Fruit fly (Drosophila melanogaster): ENCODE results near the gene CG33764.

The CG33764 gene

DNA sequence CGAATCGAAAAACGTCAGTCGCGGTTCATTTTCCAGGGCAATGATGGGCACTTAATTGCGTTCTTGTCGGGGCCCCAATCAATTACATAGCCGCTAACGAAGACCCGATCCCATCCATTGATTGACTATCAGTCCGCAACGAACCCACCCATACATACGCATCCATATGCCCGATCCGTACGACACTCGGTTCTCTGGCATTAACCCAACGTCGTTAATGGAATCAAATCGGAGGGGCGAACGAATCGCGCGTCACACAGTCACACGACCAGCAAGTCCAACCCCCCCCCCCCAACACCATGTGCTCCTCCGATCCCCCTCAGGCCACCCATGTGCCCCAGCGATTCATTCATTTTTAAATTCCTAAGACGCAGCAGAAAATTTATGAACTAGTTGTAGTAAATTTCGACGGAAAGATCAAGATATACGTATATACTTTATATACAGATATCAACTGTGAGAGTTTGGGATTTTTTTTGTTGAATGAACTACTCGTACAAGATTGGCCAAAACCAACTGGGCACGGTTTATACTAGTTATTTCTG is 46.0 kb downstream of the CG33764 start (continued):
- TF ChIP-seq Drgx (GFP tag; IDR thresholded peaks at IDR 0.05) (peak; percentile 38; the same call in 1 of the 2 replicates), GATAe (GFP tag; conservative IDR thresholded peaks at IDR 0.05) (no peak), CG31365 (tag; optimal IDR thresholded peaks at IDR 0.05) (no peak), CG14667 (GFP tag; IDR thresholded peaks at IDR 0.05) (no peak), gfzf (GFP tag; optimal IDR thresholded peaks at IDR 0.05) (no peak), Dbx (GFP tag; IDR thresholded peaks at IDR 0.05) (no peak), CG10267 (tag; optimal IDR thresholded peaks at IDR 0.05) (no peak), CG7839 (tag; optimal IDR thresholded peaks at IDR 0.05) (no peak), B-H2 (GFP tag; optimal IDR thresholded peaks at IDR 0.05) (peak; percentile 40), YL-1 (GFP tag; optimal IDR thresholded peaks at IDR 0.05) (no peak), CG13287 (GFP tag; IDR thresholded peaks at IDR 0.05; ENCODE audit: partially characterized antibody) (no peak), fd96Cb (tag; optimal IDR thresholded peaks at IDR 0.05) (no peak), Hr78 (GFP tag; optimal IDR thresholded peaks at IDR 0.05) (peak in 1 of 2 experiments; percentile 82), CG8478 (optimal IDR thresholded peaks at IDR 0.05) (no peak), MESR4 (GFP tag; optimal IDR thresholded peaks at IDR 0.05) (no peak), CG11456 (GFP tag; IDR thresholded peaks at IDR 0.05) (no peak), CG8765 (GFP tag; IDR thresholded peaks at IDR 0.05) (no peak), trem (tag; optimal IDR thresholded peaks at IDR 0.05) (no peak), CG13123 (GFP tag; optimal IDR thresholded peaks at IDR 0.05) (no peak), Bgb (GFP tag; IDR thresholded peaks at IDR 0.05; ENCODE audit: partially characterized antibody) (no peak; the same call in 1 of the 2 replicates), Hey (tag; optimal IDR thresholded peaks at IDR 0.05) (peak; percentile 17), hbn (GFP tag; IDR thresholded peaks at IDR 0.05; ENCODE audit: partially characterized antibody) (no peak), Hmr (GFP tag; optimal IDR thresholded peaks at IDR 0.05) (peak; percentile 34), CG10959 (GFP tag; IDR thresholded peaks at IDR 0.05) (no peak), TFAM (GFP tag; optimal IDR thresholded peaks at IDR 0.05) (no peak), sens (GFP tag) (no peak), pum (GFP tag; optimal IDR thresholded peaks at IDR 0.05) (no peak), CG4404 (GFP tag; IDR thresholded peaks at IDR 0.05) (no peak), ttk (GFP tag; IDR thresholded peaks at IDR 0.05) (0 out of 2 replicates have a peak, but pooled peaks have one; percentile 26), CG12236 (GFP tag; optimal IDR thresholded peaks at IDR 0.05) (no peak), az2 (GFP tag; optimal IDR thresholded peaks at IDR 0.05) (no peak), tap (tag; optimal IDR thresholded peaks at IDR 0.05) (no peak), Sry-β (GFP tag; optimal IDR thresholded peaks at IDR 0.05) (no peak), disco-r (GFP tag; optimal IDR thresholded peaks at IDR 0.05) (no peak), Dip3 (GFP tag; optimal IDR thresholded peaks at IDR 0.05) (no peak), CG12071 (GFP tag; optimal IDR thresholded peaks at IDR 0.05) (no peak), nom (GFP tag; optimal IDR thresholded peaks at IDR 0.05) (peak; percentile 47), CG12219 (GFP tag; optimal IDR thresholded peaks at IDR 0.05) (peak; percentile 43), Hmx (GFP tag; optimal IDR thresholded peaks at IDR 0.05) (no peak), CG4282 (GFP tag; optimal IDR thresholded peaks at IDR 0.05) (no peak), CG3407 (GFP tag; optimal IDR thresholded peaks at IDR 0.05) (no peak), zfh1 (GFP tag; IDR thresholded peaks at IDR 0.05) (no peak), chn (GFP tag; optimal IDR thresholded peaks at IDR 0.05) (no peak), CG7745 (tag; optimal IDR thresholded peaks at IDR 0.05) (peak; percentile 19), CG30403 (GFP tag; optimal IDR thresholded peaks at IDR 0.05) (no peak), bowl (GFP tag; IDR thresholded peaks at IDR 0.05) (no peak), NfI (GFP tag; optimal IDR thresholded peaks at IDR 0.05) (peak; percentile 34), CG9215 (GFP tag; IDR thresholded peaks at IDR 0.05) (no peak), scrt (GFP tag; optimal IDR thresholded peaks at IDR 0.05) (no peak), schlank (tag; optimal IDR thresholded peaks at IDR 0.05) (peak; percentile 48), phol (tag; optimal IDR thresholded peaks at IDR 0.05) (no peak)
